Worm (Caenorhabditis elegans) whole organism, L1 larva: ENCODE data around the gene clr-1.

Experiments used
- C16A3.4 ChIP-seq: fragments of 150-350 bp; optimal IDR thresholded peaks from 2 replicates; lab custom pipeline; 2014; ENCODE audit warnings: missing biosample characterization, missing genetic modification characterization
- F16B12.6 ChIP-seq: fragments of 150-350 bp; optimal IDR thresholded peaks from 2 replicates; lab custom pipeline; 2014; ENCODE audit warnings: missing biosample characterization, missing genetic modification characterization
- Y116A8C.19 ChIP-seq: sonication (generic microtip); optimal IDR thresholded peaks from 2 replicates; lab custom pipeline; 2016; ENCODE audit warnings: missing compliant biosample characterization, missing genetic modification characterization, borderline replicate concordance
- aha-1 ChIP-seq: fragments of 150-350 bp; optimal IDR thresholded peaks from 2 replicates; lab custom pipeline; 2014; ENCODE audit warnings: missing biosample characterization, missing genetic modification characterization
- aly-2 ChIP-seq: fragments of 150-350 bp; optimal IDR thresholded peaks from 2 replicates; lab custom pipeline; 2014; ENCODE audit warnings: missing biosample characterization, missing genetic modification characterization
- ceh-8 ChIP-seq: fragments of 200-800 bp; sonication (Bioruptor generic); optimal IDR thresholded peaks from 2 replicates; lab custom pipeline; 2018; ENCODE audit warnings: mild to moderate bottlenecking, missing genetic modification characterization, moderate library complexity, missing compliant biosample characterization
- ceh-82 ChIP-seq, 3 experiments: fragments of 150-350 bp in 1 of 3; sonication (generic microtip) in 2 of 3; optimal IDR thresholded peaks; 2 replicates each; lab custom pipeline; 2014 to 2017; ENCODE audit warnings: missing biosample characterization in 3 of 3, missing genetic modification characterization in 3 of 3
- ceh-90 ChIP-seq: sonication (generic microtip); optimal IDR thresholded peaks from 2 replicates; lab custom pipeline; 2016; ENCODE audit warnings: missing genetic modification characterization, missing compliant biosample characterization
- ces-1 ChIP-seq: fragments of 150-350 bp; optimal IDR thresholded peaks from 2 replicates; lab custom pipeline; 2014; ENCODE audit warnings: missing biosample characterization, missing genetic modification reagents, missing genetic modification characterization
- dpl-1 ChIP-seq, 3 experiments: fragments of 150-350 bp in 2 of 3; sonication (generic microtip) in 1 of 3; optimal IDR thresholded peaks; 2 replicates each; lab custom pipeline; 2014 to 2017; ENCODE audit warnings: missing biosample characterization in 3 of 3, missing genetic modification characterization in 3 of 3, missing genetic modification reagents in 3 of 3
- dsc-1 ChIP-seq: sonication (generic microtip); optimal IDR thresholded peaks from 2 replicates; lab custom pipeline; 2016; ENCODE audit warnings: mild to moderate bottlenecking, missing genetic modification characterization, missing compliant biosample characterization
- efl-1 ChIP-seq, 4 experiments: fragments of 150-350 bp; optimal IDR thresholded peaks in 3 of 4; peaks in 1 of 4; 1 replicate in 1 of 4; 2 replicates in 3 of 4; lab custom pipeline; 2014; ENCODE audit warnings: missing biosample characterization in 2 of 4, missing genetic modification characterization in 2 of 4, missing genetic modification reagents in 2 of 4
- egl-27 ChIP-seq, 2 experiments: fragments of 150-350 bp in 1 of 2; sonication (generic microtip); optimal IDR thresholded peaks; 3 replicates each; lab custom pipeline; 2017 to 2018; ENCODE audit warnings: missing biosample characterization in 2 of 2, missing genetic modification characterization in 2 of 2, missing genetic modification reagents in 2 of 2
- elt-2 ChIP-seq: sonication (generic microtip); optimal IDR thresholded peaks from 2 replicates; lab custom pipeline; 2016; ENCODE audit warnings: missing genetic modification characterization, mild to moderate bottlenecking, inconsistent platforms, missing compliant biosample characterization, missing genetic modification reagents
- elt-3 ChIP-seq, 6 experiments: fragments of 150-350 bp in 1 of 6; sonication (generic microtip); optimal IDR thresholded peaks; 2 replicates each; lab custom pipeline; 2017 to 2018; ENCODE audit warnings: missing biosample characterization in 6 of 6, missing genetic modification characterization in 6 of 6, inconsistent platforms in 1 of 6
- ets-5 ChIP-seq: fragments of 200-800 bp; sonication (Bioruptor generic); IDR thresholded peaks from 2 replicates; pipeline ENCODE4 v1.3.6; 2022; ENCODE audit warnings: missing genetic modification characterization, missing compliant biosample characterization
- fos-1 ChIP-seq: fragments of 150-350 bp; optimal IDR thresholded peaks from 2 replicates; lab custom pipeline; 2014; ENCODE audit warnings: missing biosample characterization, missing genetic modification characterization
- hlh-17 ChIP-seq: fragments of 200-800 bp; sonication (Bioruptor generic); optimal IDR thresholded peaks from 2 replicates; lab custom pipeline; 2018; ENCODE audit warnings: missing genetic modification characterization, mild to moderate bottlenecking, missing compliant biosample characterization, moderate library complexity, borderline replicate concordance
- hlh-4 ChIP-seq: sonication (generic microtip); optimal IDR thresholded peaks from 2 replicates; lab custom pipeline; 2016; ENCODE audit warnings: mild to moderate bottlenecking, missing genetic modification characterization, missing compliant biosample characterization
- hpl-2 ChIP-seq: fragments of 150-350 bp; optimal IDR thresholded peaks from 2 replicates; lab custom pipeline; 2014; ENCODE audit warnings: missing biosample characterization, missing genetic modification reagents, missing genetic modification characterization
- irx-1 ChIP-seq: sonication (generic microtip); optimal IDR thresholded peaks from 2 replicates; lab custom pipeline; 2016; ENCODE audit warnings: missing genetic modification characterization, missing compliant biosample characterization
- lin-13 ChIP-seq: fragments of 150-350 bp; optimal IDR thresholded peaks from 2 replicates; lab custom pipeline; 2014; ENCODE audit warnings: missing biosample characterization, missing genetic modification reagents, missing genetic modification characterization
- lin-14 ChIP-seq: fragments of 200-800 bp; sonication (Bioruptor generic); optimal IDR thresholded peaks from 2 replicates; lab custom pipeline; 2018; ENCODE audit warnings: mild to moderate bottlenecking, missing genetic modification characterization, moderate library complexity, missing compliant biosample characterization
- lin-15B ChIP-seq: fragments of 150-350 bp; sonication (generic microtip); optimal IDR thresholded peaks from 3 replicates; lab custom pipeline; 2014; ENCODE audit warnings: missing biosample characterization, missing genetic modification characterization
- lsy-2 ChIP-seq, 2 experiments: fragments of 150-350 bp; optimal IDR thresholded peaks; 2 replicates each; lab custom pipeline; 2014; ENCODE audit warnings: missing biosample characterization in 2 of 2, missing genetic modification characterization in 2 of 2
- mep-1 ChIP-seq: fragments of 150-350 bp; optimal IDR thresholded peaks from 2 replicates; lab custom pipeline; 2014; ENCODE audit warnings: missing biosample characterization, missing genetic modification characterization
- nhr-11 ChIP-seq: fragments of 150-350 bp; optimal IDR thresholded peaks from 2 replicates; lab custom pipeline; 2014; ENCODE audit warnings: missing biosample characterization, missing genetic modification characterization
- nhr-12 ChIP-seq: sonication (generic microtip); optimal IDR thresholded peaks from 2 replicates; lab custom pipeline; 2017; ENCODE audit warnings: missing biosample characterization, missing genetic modification characterization
- nhr-19 ChIP-seq: fragments of 200-800 bp; sonication (Bioruptor generic); conservative IDR thresholded peaks from 2 replicates; pipeline ENCODE4 v1.3.6; 2022; ENCODE audit warnings: missing genetic modification characterization, missing compliant biosample characterization
- nhr-237 ChIP-seq: fragments of 150-350 bp; optimal IDR thresholded peaks from 2 replicates; lab custom pipeline; 2014; ENCODE audit warnings: missing biosample characterization, missing genetic modification characterization
- nhr-28 ChIP-seq: fragments of 150-350 bp; optimal IDR thresholded peaks from 2 replicates; lab custom pipeline; 2014; ENCODE audit warnings: missing biosample characterization, missing genetic modification characterization
- nhr-71 ChIP-seq: sonication (generic microtip); optimal IDR thresholded peaks from 2 replicates; lab custom pipeline; 2016; ENCODE audit warnings: mild to moderate bottlenecking, missing genetic modification characterization, moderate library complexity, missing compliant biosample characterization
- nhr-77 ChIP-seq: fragments of 150-350 bp; optimal IDR thresholded peaks from 2 replicates; lab custom pipeline; 2014; ENCODE audit warnings: missing biosample characterization, missing genetic modification characterization
- nhr-84 ChIP-seq: sonication (generic microtip); optimal IDR thresholded peaks from 2 replicates; lab custom pipeline; 2017; ENCODE audit warnings: missing biosample characterization, missing genetic modification characterization
- nhr-85 ChIP-seq: sonication (generic microtip); peaks from one replicate; lab custom pipeline; 2016; ENCODE audit warnings: missing genetic modification characterization, inconsistent platforms, missing compliant biosample characterization
- pax-3 ChIP-seq: fragments of 200-800 bp; sonication (Bioruptor generic); optimal IDR thresholded peaks from 2 replicates; lab custom pipeline; 2018; ENCODE audit warnings: mild to moderate bottlenecking, missing genetic modification characterization, moderate library complexity, missing compliant biosample characterization
- pqm-1 ChIP-seq: sonication (generic microtip); optimal IDR thresholded peaks from 3 replicates; lab custom pipeline; 2017; ENCODE audit warnings: missing biosample characterization, missing genetic modification characterization
- rnt-1 ChIP-seq: sonication (generic microtip); optimal IDR thresholded peaks from 2 replicates; lab custom pipeline; 2016; ENCODE audit warnings: mild to moderate bottlenecking, missing genetic modification characterization, moderate library complexity, missing compliant biosample characterization
- skn-1 ChIP-seq: fragments of 150-350 bp; optimal IDR thresholded peaks from 2 replicates; lab custom pipeline; 2014; ENCODE audit warnings: missing biosample characterization, missing genetic modification characterization
- snpc-4 ChIP-seq: fragments of 150-350 bp; optimal IDR thresholded peaks from 2 replicates; lab custom pipeline; 2014; ENCODE audit warnings: missing biosample characterization, missing genetic modification characterization
- sup-37 ChIP-seq: fragments of 200-800 bp; sonication (Bioruptor generic); optimal IDR thresholded peaks from 2 replicates; lab custom pipeline; 2018; ENCODE audit warnings: mild to moderate bottlenecking, missing genetic modification characterization, missing compliant biosample characterization
- swsn-7 ChIP-seq: sonication (generic microtip); optimal IDR thresholded peaks from 2 replicates; lab custom pipeline; 2016; ENCODE audit warnings: missing genetic modification characterization, missing compliant biosample characterization
- unc-130 ChIP-seq: fragments of 150-350 bp; optimal IDR thresholded peaks from 2 replicates; lab custom pipeline; 2017; ENCODE audit warnings: missing biosample characterization, missing genetic modification characterization, inconsistent platforms
- unc-30 ChIP-seq: sonication (generic microtip); optimal IDR thresholded peaks from 2 replicates; lab custom pipeline; 2017; ENCODE audit warnings: missing biosample characterization, missing genetic modification characterization
- unc-86 ChIP-seq: sonication (generic microtip); optimal IDR thresholded peaks from 2 replicates; lab custom pipeline; 2016; ENCODE audit warnings: missing genetic modification characterization, missing compliant biosample characterization
- unc-98 ChIP-seq: fragments of 200-800 bp; sonication (Bioruptor generic); IDR thresholded peaks from 2 replicates; pipeline ENCODE4 v1.3.6; 2022; ENCODE audit warnings: missing genetic modification characterization, missing compliant biosample characterization
- xbp-1 ChIP-seq: sonication (generic microtip); optimal IDR thresholded peaks from 2 replicates; lab custom pipeline; 2016; ENCODE audit warnings: missing genetic modification characterization, missing compliant biosample characterization
- zag-1 ChIP-seq: fragments of 150-350 bp; optimal IDR thresholded peaks from 2 replicates; lab custom pipeline; 2014; ENCODE audit warnings: missing biosample characterization, missing genetic modification characterization
- ztf-4 ChIP-seq: fragments of 150-350 bp; optimal IDR thresholded peaks from 2 replicates; lab custom pipeline; 2014; ENCODE audit warnings: missing biosample characterization, missing genetic modification characterization

The clr-1 gene

DNA sequence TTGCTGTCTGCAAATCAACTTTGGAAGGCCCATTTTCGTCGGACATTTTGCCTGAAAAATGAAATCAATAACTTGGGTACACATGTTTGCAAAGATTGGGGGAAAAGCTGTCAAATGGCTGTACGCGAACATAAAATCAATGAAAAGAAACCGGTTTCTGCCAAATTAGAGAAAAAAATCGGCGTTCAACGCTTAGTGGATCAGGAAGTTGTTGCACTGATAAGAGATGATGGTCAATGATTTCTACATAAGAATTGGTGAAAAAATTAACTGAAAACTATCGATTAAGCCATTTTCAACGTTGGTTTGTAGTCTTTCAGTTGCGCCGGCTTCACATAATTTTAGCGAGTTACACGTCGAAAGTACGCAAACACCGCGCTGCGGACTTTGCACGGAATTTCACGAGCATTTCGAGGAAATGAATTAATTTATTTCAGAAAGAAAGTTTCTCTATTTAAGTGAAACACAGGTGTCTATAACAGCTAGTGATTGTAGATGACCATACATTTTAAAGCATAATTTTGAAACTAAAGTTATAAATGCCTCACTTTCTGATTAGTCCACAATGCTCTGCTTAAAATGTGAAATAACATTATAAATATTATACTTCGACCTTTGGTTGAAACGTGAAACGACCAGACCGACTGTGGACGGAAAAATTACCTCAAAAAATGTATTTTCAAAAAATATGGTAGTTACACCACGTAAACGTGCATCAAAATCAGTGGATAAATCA lies 36.5 kb upstream of the clr-1 start, which contains the start of the genes F07F6.4 and F07F6.2 (continued):
- TF ChIP-seq egl-27 (tag; optimal IDR thresholded peaks at IDR 0.05; lab: Kevin White, UChicago) (no peak), lin-13 (no peak), ceh-90 (tag; lab: Kevin White, UChicago) (no peak), lin-15B (no peak), lsy-2 (tag; optimal IDR thresholded peaks at IDR 0.05; lab: Kevin White, UChicago) (peak in 1 of 2 experiments; percentile 15), dsc-1 (tag; lab: Kevin White, UChicago) (no peak), zag-1 (tag; lab: Kevin White, UChicago) (no peak), nhr-71 (tag; lab: Kevin White, UChicago) (peak; percentile 32), F16B12.6 (tag; lab: Kevin White, UChicago) (peak; percentile 92), hlh-17 (GFP tag; lab: Kevin White, UChicago) (no peak), aly-2 (tag; lab: Kevin White, UChicago) (no peak), C16A3.4 (tag; lab: Kevin White, UChicago) (no peak), aha-1 (tag; lab: Kevin White, UChicago) (no peak), pqm-1 (tag; lab: Kevin White, UChicago) (no peak), nhr-12 (tag; lab: Kevin White, UChicago) (no peak), Y116A8C.19 (tag; lab: Kevin White, UChicago) (no peak), fos-1 (tag; lab: Kevin White, UChicago) (no peak), nhr-237 (tag; lab: Kevin White, UChicago) (no peak), unc-130 (tag; lab: Kevin White, UChicago) (peak; percentile 53), lin-14 (no peak), unc-86 (tag; lab: Kevin White, UChicago) (no peak), irx-1 (tag; lab: Kevin White, UChicago) (no peak), nhr-84 (tag; lab: Kevin White, UChicago) (no peak), unc-98 (GFP tag; lab: Robert Waterston, UW) (no peak), ces-1 (GFP tag; lab: Kevin White, UChicago) (no peak), nhr-19 (GFP tag; lab: Robert Waterston, UW) (no peak), ceh-8 (GFP tag; lab: Kevin White, UChicago) (no peak), elt-3 (tag; optimal IDR thresholded peaks at IDR 0.05; lab: Kevin White, UChicago) (no peak), efl-1 (optimal IDR thresholded peaks at IDR 0.05; lab: Kevin White, UChicago) (peak; percentile 40 to 55), efl-1 (GFP tag; optimal IDR thresholded peaks at IDR 0.05 in 1 of 2; lab: Kevin White, UChicago) (peak; percentile 56 to 89), mep-1 (tag; lab: Kevin White, UChicago) (no peak), nhr-28 (tag; lab: Kevin White, UChicago) (no peak), rnt-1 (tag; lab: Kevin White, UChicago) (peak; percentile 20), nhr-85 (no peak), unc-30 (no peak), skn-1 (tag; lab: Kevin White, UChicago) (peak; percentile 19), ztf-4 (tag; lab: Kevin White, UChicago) (no peak), swsn-7 (tag; lab: Kevin White, UChicago) (no peak), ceh-82 (tag; optimal IDR thresholded peaks at IDR 0.05; lab: Kevin White, UChicago) (peak in 1 of 3 experiments; percentile 31), ets-5 (GFP tag; lab: Robert Waterston, UW) (no peak), hpl-2 (GFP tag; lab: Kevin White, UChicago) (no peak), xbp-1 (tag; lab: Kevin White, UChicago) (peak; percentile 68), nhr-77 (tag; lab: Kevin White, UChicago) (no peak), pax-3 (tag; lab: Kevin White, UChicago) (no peak), snpc-4 (tag; lab: Kevin White, UChicago) (no peak), hlh-4 (no peak), elt-2 (no peak), nhr-11 (no peak), sup-37 (GFP tag; lab: Kevin White, UChicago) (no peak), dpl-1 (GFP tag; optimal IDR thresholded peaks at IDR 0.05; lab: Kevin White, UChicago) (peak; percentile 30 to 64 (median 42))
